Worm (Caenorhabditis elegans): Measurements from ENCODE around the gene polq-1.

The polq-1 gene

ce11 chrIII:5785273-5785929, 17.6 kb downstream of the polq-1 start, which contains the start of gene Y37B11A.3 (continued):
- TF ChIP-seq nfya-1 (tag; optimal IDR thresholded peaks at IDR 0.05; ENCODE audit: insufficient read depth), result peak; percentile 82
- peak; percentile 60 for TF ChIP-seq lsy-12 (tag; optimal IDR thresholded peaks at IDR 0.05)
- no peak for TF ChIP-seq nhr-28 (tag; optimal IDR thresholded peaks at IDR 0.05)
- no peak for TF ChIP-seq fkh-10 (GFP tag; optimal IDR thresholded peaks at IDR 0.05)
- no peak for TF ChIP-seq ZK546.5 (tag; optimal IDR thresholded peaks at IDR 0.05)
- no peak for TF ChIP-seq nhr-67 (tag; optimal IDR thresholded peaks at IDR 0.05)
- no peak for TF ChIP-seq ceh-9 (tag; optimal IDR thresholded peaks at IDR 0.05)
- TF ChIP-seq sea-2 (GFP tag; optimal IDR thresholded peaks at IDR 0.05), result no peak

ce11 chrIII:5782080-5782479, 20.9 kb downstream of the polq-1 start:
- TF ChIP-seq R02D3.7 (tag; optimal IDR thresholded peaks at IDR 0.05) (no peak), ceh-28 (tag; optimal IDR thresholded peaks at IDR 0.05) (no peak), lin-39 (tag; optimal IDR thresholded peaks at IDR 0.05) (no peak), mml-1 (tag; optimal IDR thresholded peaks at IDR 0.05) (no peak), ZK546.5 (tag; optimal IDR thresholded peaks at IDR 0.05) (no peak), ztf-11 (tag; optimal IDR thresholded peaks at IDR 0.05) (no peak), nhr-25 (tag; optimal IDR thresholded peaks at IDR 0.05) (no peak), nhr-23 (tag; optimal IDR thresholded peaks at IDR 0.05) (no peak), nhr-11 (tag; optimal IDR thresholded peaks at IDR 0.05) (no peak), egl-27 (tag; optimal IDR thresholded peaks at IDR 0.05) (no peak), pqm-1 (tag; optimal IDR thresholded peaks at IDR 0.05) (no peak), elt-2 (tag; optimal IDR thresholded peaks at IDR 0.05) (no peak), daf-12 (tag; optimal IDR thresholded peaks at IDR 0.05) (no peak)

- peak; percentile 7 for TF ChIP-seq elt-2 (tag; optimal IDR thresholded peaks at IDR 0.05)
- TF ChIP-seq nhr-67 (tag; optimal IDR thresholded peaks at IDR 0.05), result no peak
- peak; percentile 22 for TF ChIP-seq nhr-43 (tag; optimal IDR thresholded peaks at IDR 0.05; ENCODE audit: poor library complexity, severe bottlenecking)
- TF ChIP-seq lsy-12 (tag; optimal IDR thresholded peaks at IDR 0.05), result peak; percentile 28
- TF ChIP-seq nhr-25 (tag; optimal IDR thresholded peaks at IDR 0.05), result peak; percentile 14
- TF ChIP-seq nfya-1 (tag; optimal IDR thresholded peaks at IDR 0.05; ENCODE audit: insufficient read depth), result peak; percentile 14
- TF ChIP-seq fkh-10 (GFP tag; optimal IDR thresholded peaks at IDR 0.05), result no peak
Observed at ce11 chrIII:5769726-5770235, 33.2 kb downstream of the polq-1 start, which contains the start of gene cutl-23. TSS of gene cutl-23 (plus strand) at chrIII:5770185.

- TF ChIP-seq unc-39 (tag; optimal IDR thresholded peaks at IDR 0.05), result no peak
- TF ChIP-seq mdl-1 (tag; optimal IDR thresholded peaks at IDR 0.05), result no peak
- no peak for TF ChIP-seq zag-1 (tag; optimal IDR thresholded peaks at IDR 0.05)
- no peak for TF ChIP-seq daf-12 (tag; optimal IDR thresholded peaks at IDR 0.05)
- no peak for TF ChIP-seq snpc-4 (tag; optimal IDR thresholded peaks at IDR 0.05)
- TF ChIP-seq elt-1 (tag; optimal IDR thresholded peaks at IDR 0.05), result no peak
- no peak for TF ChIP-seq R02D3.7 (tag; optimal IDR thresholded peaks at IDR 0.05)
- TF ChIP-seq unc-62 (GFP tag; optimal IDR thresholded peaks at IDR 0.05), result no peak
- no peak for TF ChIP-seq fos-1 (tag; optimal IDR thresholded peaks at IDR 0.05)
- TF ChIP-seq nhr-67 (tag; optimal IDR thresholded peaks at IDR 0.05), result no peak
- no peak for TF ChIP-seq egl-5 (tag; optimal IDR thresholded peaks at IDR 0.05)
- TF ChIP-seq pqm-1 (tag; optimal IDR thresholded peaks at IDR 0.05), result no peak
- no peak for TF ChIP-seq ceh-9 (tag; optimal IDR thresholded peaks at IDR 0.05)
Observed at ce11 chrIII:5763988-5764387, 39.0 kb downstream of the polq-1 start.

ce11 chrIII:5761886-5762285, 41.1 kb downstream of the polq-1 start:
- no peak for TF ChIP-seq nhr-76 (tag; optimal IDR thresholded peaks at IDR 0.05)
- peak; percentile 3 for TF ChIP-seq tbx-2 (tag; optimal IDR thresholded peaks at IDR 0.05)

- peak; percentile 10 for TF ChIP-seq egl-5 (tag; optimal IDR thresholded peaks at IDR 0.05)
- TF ChIP-seq aly-2 (tag; optimal IDR thresholded peaks at IDR 0.05), result no peak
- TF ChIP-seq nfya-1 (tag; optimal IDR thresholded peaks at IDR 0.05; ENCODE audit: insufficient read depth), result peak; percentile 7
- no peak for TF ChIP-seq fkh-10 (GFP tag; optimal IDR thresholded peaks at IDR 0.05)
- no peak for TF ChIP-seq elt-1 (tag; optimal IDR thresholded peaks at IDR 0.05)
Observed at ce11 chrIII:5760721-5761120, 42.2 kb downstream of the polq-1 start.

All from whole organism, L3 larva.